Fruit fly (Drosophila melanogaster): ENCODE measurements around the gene Gnmt.

- TF ChIP-seq CTCF (optimal IDR thresholded peaks at IDR 0.05), result no peak
- TF ChIP-seq CG8478 (optimal IDR thresholded peaks at IDR 0.05), result no peak
These were observed 14.4 kb downstream of the Gnmt start, which contains the start of gene kar for dm6 chr3R:12688672-12689417.

Measured in S2 (cell line).